Comparison of ENCODE assay signal across 1 fruit fly cellular context in genomic region chr3R:30021559-30022451, dm6.
TF ChIP-seq lines count a peak whose summit lies in the region.

Gene Mgat2 (minus strand): TSS chr3R:30022221.

TF ChIP-seq in whole organism, embryonic, 481 proteins besides CTCF, POLR2A, EP300 and RAD21 (continued from another document and continues in another):
- TF ChIP-seq Hr39 (optimal IDR thresholded peaks at IDR 0.05; lab: Kevin White, UChicago) (no peak), CG6175 (GFP tag; IDR thresholded peaks at IDR 0.05; lab: Robert Waterston, UW) (peak; percentile 82; the same call in 2 of the 3 replicates), inv (GFP tag; IDR thresholded peaks at IDR 0.05; lab: Robert Waterston, UW; ENCODE audit: partially characterized antibody) (peak; percentile 74), Jarid2 (GFP tag; optimal IDR thresholded peaks at IDR 0.05; lab: Kevin White, UChicago) (peak; percentile 87), C15 (GFP tag; IDR thresholded peaks at IDR 0.05; lab: Robert Waterston, UW) (no peak), Spps (tag; optimal IDR thresholded peaks at IDR 0.05; lab: Kevin White, UChicago) (peak; percentile 63), sc (optimal IDR thresholded peaks at IDR 0.05; lab: Kevin White, UChicago) (no peak), sc (GFP tag; optimal IDR thresholded peaks at IDR 0.05; lab: Kevin White, UChicago) (no peak), br (optimal IDR thresholded peaks at IDR 0.05; lab: Kevin White, UChicago) (no peak), CG6654 (GFP tag; optimal IDR thresholded peaks at IDR 0.05; lab: Kevin White, UChicago) (no peak), CG7745 (tag; optimal IDR thresholded peaks at IDR 0.05; lab: Kevin White, UChicago) (peak; percentile 72), Stat92E (GFP tag; optimal IDR thresholded peaks at IDR 0.05; lab: Kevin White, UChicago) (peak in 1 of 3 experiments; percentile 88), CG1529 (GFP tag; optimal IDR thresholded peaks at IDR 0.05; lab: Kevin White, UChicago) (no peak), tgo (GFP tag; IDR thresholded peaks at IDR 0.05; lab: Robert Waterston, UW) (no peak), D19B (GFP tag; optimal IDR thresholded peaks at IDR 0.05; lab: Kevin White, UChicago) (no peak), fd64A (GFP tag; optimal IDR thresholded peaks at IDR 0.05; lab: Kevin White, UChicago) (peak; percentile 67), lola (GFP tag; optimal IDR thresholded peaks at IDR 0.05; lab: Kevin White, UChicago) (peak in 1 of 3 experiments; percentile 8), Rx (GFP tag; IDR thresholded peaks at IDR 0.05; lab: Robert Waterston, UW) (0 out of 2 replicates have a peak, but pooled peaks have one; percentile 20), exex (tag; optimal IDR thresholded peaks at IDR 0.05; lab: Kevin White, UChicago) (no peak), dmrt11E (tag; optimal IDR thresholded peaks at IDR 0.05; lab: Kevin White, UChicago) (peak; percentile 2), tio (GFP tag; optimal IDR thresholded peaks at IDR 0.05; lab: Kevin White, UChicago) (no peak), so (GFP tag; IDR thresholded peaks at IDR 0.05; lab: Robert Waterston, UW) (peak; percentile 34; the same call in 2 of the 3 replicates), gfzf (GFP tag; optimal IDR thresholded peaks at IDR 0.05; lab: Kevin White, UChicago) (no peak), Dref (GFP tag; IDR thresholded peaks at IDR 0.05; lab: Robert Waterston, UW) (peak; percentile 77), Myb (GFP tag; optimal IDR thresholded peaks at IDR 0.05; lab: Kevin White, UChicago) (no peak), CG6854 (GFP tag; optimal IDR thresholded peaks at IDR 0.05; lab: Kevin White, UChicago) (peak; percentile 66), Rfx (GFP tag; IDR thresholded peaks at IDR 0.05; lab: Robert Waterston, UW) (peak; percentile 37; the same call in 1 of the 2 replicates), hth (optimal IDR thresholded peaks at IDR 0.05; lab: Kevin White, UChicago) (no peak), CG17385 (GFP tag; optimal IDR thresholded peaks at IDR 0.05; lab: Kevin White, UChicago) (peak; percentile 20), CG12299 (tag; optimal IDR thresholded peaks at IDR 0.05; lab: Kevin White, UChicago) (no peak), E2f1 (GFP tag; IDR thresholded peaks at IDR 0.05; lab: Robert Waterston, UW) (peak; percentile 49; the same call in 1 of the 2 replicates), CG12104 (GFP tag; optimal IDR thresholded peaks at IDR 0.05; lab: Kevin White, UChicago) (no peak), CG9817 (tag; optimal IDR thresholded peaks at IDR 0.05; lab: Kevin White, UChicago) (no peak), pfk (GFP tag; optimal IDR thresholded peaks at IDR 0.05; lab: Kevin White, UChicago) (peak; percentile 83), Nf-YB (GFP tag; optimal IDR thresholded peaks at IDR 0.05; lab: Kevin White, UChicago) (peak; percentile 57), ems (GFP tag; optimal IDR thresholded peaks at IDR 0.05; lab: Kevin White, UChicago) (peak; percentile 11), Aef1 (GFP tag; IDR thresholded peaks at IDR 0.05; lab: Robert Waterston, UW) (no peak; the same call in 2 of the 3 replicates), onecut (GFP tag; IDR thresholded peaks at IDR 0.05; lab: Robert Waterston, UW) (peak; percentile 94), Fer1 (GFP tag; optimal IDR thresholded peaks at IDR 0.05; lab: Kevin White, UChicago) (peak; percentile 74), CG12071 (GFP tag; optimal IDR thresholded peaks at IDR 0.05; lab: Kevin White, UChicago) (peak; percentile 44), CG10267 (tag; optimal IDR thresholded peaks at IDR 0.05; lab: Kevin White, UChicago) (peak; percentile 44), CG11093 (GFP tag; IDR thresholded peaks at IDR 0.05; lab: Robert Waterston, UW) (no peak), CG16813 (GFP tag; IDR thresholded peaks at IDR 0.05; lab: Robert Waterston, UW; ENCODE audit: partially characterized antibody) (peak; percentile 79), Dll (GFP tag; IDR thresholded peaks at IDR 0.05; lab: Robert Waterston, UW; ENCODE audit: partially characterized antibody) (peak; percentile 96), CG3065 (GFP tag; optimal IDR thresholded peaks at IDR 0.05; lab: Kevin White, UChicago) (no peak), gce (GFP tag; IDR thresholded peaks at IDR 0.05; lab: Robert Waterston, UW) (peak; percentile 31; the same call in 1 of the 3 replicates), Mrtf (GFP tag; IDR thresholded peaks at IDR 0.05; lab: Robert Waterston, UW) (no peak), NfI (GFP tag; optimal IDR thresholded peaks at IDR 0.05; lab: Kevin White, UChicago) (peak; percentile 16), CG8388 (GFP tag; optimal IDR thresholded peaks at IDR 0.05; lab: Kevin White, UChicago) (peak; percentile 10), CG14860 (GFP tag; IDR thresholded peaks at IDR 0.05; lab: Robert Waterston, UW; ENCODE audit: partially characterized antibody) (peak; percentile 71), HLH4C (GFP tag; IDR thresholded peaks at IDR 0.05; lab: Robert Waterston, UW; ENCODE audit: partially characterized antibody) (peak; percentile 80), Med (GFP tag; lab: Kevin White, UChicago) (peak; percentile 89), CG11696 (GFP tag; IDR thresholded peaks at IDR 0.05; lab: Robert Waterston, UW) (0 out of 2 replicates have a peak, but pooled peaks have one; percentile 7), nau (GFP tag; optimal IDR thresholded peaks at IDR 0.05; lab: Kevin White, UChicago) (no peak), tup (GFP tag; optimal IDR thresholded peaks at IDR 0.05; lab: Kevin White, UChicago) (no peak), Pdp1 (GFP tag; optimal IDR thresholded peaks at IDR 0.05; lab: Kevin White, UChicago) (peak in 1 of 2 experiments; percentile 18), dmrt99B (tag; optimal IDR thresholded peaks at IDR 0.05; lab: Kevin White, UChicago) (no peak), H15 (GFP tag; IDR thresholded peaks at IDR 0.05; lab: Robert Waterston, UW) (no peak), CG15269 (tag; optimal IDR thresholded peaks at IDR 0.05; lab: Kevin White, UChicago) (no peak), Hand (GFP tag; optimal IDR thresholded peaks at IDR 0.05; lab: Kevin White, UChicago) (peak; percentile 31), H2.0 (GFP tag; IDR thresholded peaks at IDR 0.05; lab: Robert Waterston, UW) (no peak), gcm (GFP tag; optimal IDR thresholded peaks at IDR 0.05; lab: Kevin White, UChicago) (peak; percentile 97), CG3995 (GFP tag; optimal IDR thresholded peaks at IDR 0.05; lab: Kevin White, UChicago) (peak; percentile 3), Ada2b (GFP tag; IDR thresholded peaks at IDR 0.05; lab: Robert Waterston, UW) (no peak), CG14014 (GFP tag; IDR thresholded peaks at IDR 0.05; lab: Robert Waterston, UW) (no peak), CG30403 (GFP tag; optimal IDR thresholded peaks at IDR 0.05; lab: Kevin White, UChicago) (no peak), CG15601 (tag; optimal IDR thresholded peaks at IDR 0.05; lab: Kevin White, UChicago) (peak; percentile 71), CG11085 (GFP tag; IDR thresholded peaks at IDR 0.05; lab: Robert Waterston, UW) (no peak), twi (tag; optimal IDR thresholded peaks at IDR 0.05; lab: Kevin White, UChicago) (peak; percentile 57), fu2 (GFP tag; optimal IDR thresholded peaks at IDR 0.05; lab: Kevin White, UChicago) (no peak), vnd (GFP tag; IDR thresholded peaks at IDR 0.05; lab: Robert Waterston, UW; ENCODE audit: partially characterized antibody) (peak; percentile 77), mirr (GFP tag; optimal IDR thresholded peaks at IDR 0.05; lab: Kevin White, UChicago) (peak; percentile 74), CG1832 (GFP tag; optimal IDR thresholded peaks at IDR 0.05; lab: Kevin White, UChicago) (peak; percentile 76), Doc2 (GFP tag; IDR thresholded peaks at IDR 0.05; lab: Robert Waterston, UW) (no peak), CG18262 (tag; optimal IDR thresholded peaks at IDR 0.05; lab: Kevin White, UChicago) (peak; percentile 30), Fer2 (tag; optimal IDR thresholded peaks at IDR 0.05; lab: Kevin White, UChicago) (no peak), CG2712 (tag; optimal IDR thresholded peaks at IDR 0.05; lab: Kevin White, UChicago) (peak; percentile 61), pzg (GFP tag; optimal IDR thresholded peaks at IDR 0.05; lab: Kevin White, UChicago) (peak; percentile 24), CG13296 (GFP tag; optimal IDR thresholded peaks at IDR 0.05; lab: Kevin White, UChicago) (peak; percentile 41), dati (GFP tag; IDR thresholded peaks at IDR 0.05; lab: Robert Waterston, UW) (no peak), jigr1 (GFP tag; IDR thresholded peaks at IDR 0.05; lab: Robert Waterston, UW) (no peak), lbe (GFP tag; optimal IDR thresholded peaks at IDR 0.05; lab: Kevin White, UChicago) (peak; percentile 34), CG13287 (GFP tag; IDR thresholded peaks at IDR 0.05; lab: Robert Waterston, UW; ENCODE audit: partially characterized antibody) (peak; percentile 93), seq (GFP tag; IDR thresholded peaks at IDR 0.05; lab: Robert Waterston, UW) (no peak), CG17829 (tag; optimal IDR thresholded peaks at IDR 0.05; lab: Kevin White, UChicago) (peak; percentile 71), CG2120 (GFP tag; optimal IDR thresholded peaks at IDR 0.05; lab: Kevin White, UChicago) (no peak), CG10209 (GFP tag; optimal IDR thresholded peaks at IDR 0.05; lab: Kevin White, UChicago) (no peak), CG32532 (GFP tag; IDR thresholded peaks at IDR 0.05; lab: Robert Waterston, UW) (peak; percentile 21; the same call in 1 of the 2 replicates), CG11504 (tag; optimal IDR thresholded peaks at IDR 0.05; lab: Kevin White, UChicago) (no peak), CG31365 (tag; optimal IDR thresholded peaks at IDR 0.05; lab: Kevin White, UChicago) (peak; percentile 42), B-H2 (GFP tag; optimal IDR thresholded peaks at IDR 0.05; lab: Kevin White, UChicago) (peak; percentile 41), Hr78 (GFP tag; optimal IDR thresholded peaks at IDR 0.05; lab: Kevin White, UChicago) (no peak), ci (GFP tag; IDR thresholded peaks at IDR 0.05; lab: Robert Waterston, UW) (peak; percentile 78), hb (GFP tag; IDR thresholded peaks at IDR 0.05; lab: Robert Waterston, UW; ENCODE audit: partially characterized antibody) (peak; percentile 75), sisA (GFP tag; IDR thresholded peaks at IDR 0.05; lab: Robert Waterston, UW) (no peak), CG13624 (GFP tag; optimal IDR thresholded peaks at IDR 0.05; lab: Kevin White, UChicago) (peak; percentile 11), Xrp1 (GFP tag; IDR thresholded peaks at IDR 0.05; lab: Robert Waterston, UW) (peak; percentile 44), insv (GFP tag; optimal IDR thresholded peaks at IDR 0.05; lab: Kevin White, UChicago) (no peak), danr (GFP tag; IDR thresholded peaks at IDR 0.05; lab: Robert Waterston, UW) (no peak), Nf-YC (tag; optimal IDR thresholded peaks at IDR 0.05; lab: Kevin White, UChicago) (peak; percentile 55), CG2199 (GFP tag; IDR thresholded peaks at IDR 0.05; lab: Robert Waterston, UW) (peak; percentile 74; the same call in 1 of the 3 replicates), gsb-n (tag; optimal IDR thresholded peaks at IDR 0.05; lab: Kevin White, UChicago) (peak; percentile 33), CG15479 (GFP tag; optimal IDR thresholded peaks at IDR 0.05; lab: Kevin White, UChicago) (peak; percentile 59), CG17186 (GFP tag; optimal IDR thresholded peaks at IDR 0.05; lab: Kevin White, UChicago) (peak; percentile 24), zen2 (GFP tag; IDR thresholded peaks at IDR 0.05; lab: Robert Waterston, UW; ENCODE audit: partially characterized antibody) (peak; percentile 90), jumu (GFP tag; optimal IDR thresholded peaks at IDR 0.05; lab: Kevin White, UChicago) (no peak), oc (tag; optimal IDR thresholded peaks at IDR 0.05; lab: Kevin White, UChicago) (peak; percentile 57), Fer3 (tag; optimal IDR thresholded peaks at IDR 0.05; lab: Kevin White, UChicago) (peak; percentile 15), CG1603 (tag; optimal IDR thresholded peaks at IDR 0.05; lab: Kevin White, UChicago) (peak; percentile 44), NFAT (GFP tag; IDR thresholded peaks at IDR 0.05; lab: Robert Waterston, UW) (no peak), CG4424 (GFP tag; optimal IDR thresholded peaks at IDR 0.05; lab: Kevin White, UChicago) (no peak), Mad (GFP tag; optimal IDR thresholded peaks at IDR 0.05; lab: Kevin White, UChicago) (no peak), Hey (tag; optimal IDR thresholded peaks at IDR 0.05; lab: Kevin White, UChicago) (no peak), CG15696 (tag; optimal IDR thresholded peaks at IDR 0.05; lab: Kevin White, UChicago) (no peak), CG10959 (GFP tag; IDR thresholded peaks at IDR 0.05; lab: Robert Waterston, UW) (no peak), ro (GFP tag; IDR thresholded peaks at IDR 0.05; lab: Robert Waterston, UW) (no peak), Ets65A (GFP tag; lab: Kevin White, UChicago) (peak; percentile 87), CG14050 (GFP tag; IDR thresholded peaks at IDR 0.05; lab: Robert Waterston, UW) (no peak), CG2875 (GFP tag; optimal IDR thresholded peaks at IDR 0.05; lab: Kevin White, UChicago) (peak; percentile 14), crp (GFP tag; optimal IDR thresholded peaks at IDR 0.05; lab: Kevin White, UChicago) (peak; percentile 73 to 96), MTF-1 (GFP tag; optimal IDR thresholded peaks at IDR 0.05; lab: Kevin White, UChicago; ENCODE audit: borderline replicate concordance) (peak; percentile 62), MESR4 (GFP tag; optimal IDR thresholded peaks at IDR 0.05; lab: Kevin White, UChicago) (peak; percentile 81), jing (GFP tag; optimal IDR thresholded peaks at IDR 0.05; lab: Kevin White, UChicago) (no peak), CG8944 (GFP tag; optimal IDR thresholded peaks at IDR 0.05; lab: Kevin White, UChicago) (no peak), ham (GFP tag; IDR thresholded peaks at IDR 0.05; lab: Robert Waterston, UW) (no peak), otp (GFP tag; IDR thresholded peaks at IDR 0.05; lab: Robert Waterston, UW) (no peak), cato (GFP tag; optimal IDR thresholded peaks at IDR 0.05; lab: Kevin White, UChicago; ENCODE audit: borderline replicate concordance) (no peak), CG7987 (GFP tag; optimal IDR thresholded peaks at IDR 0.05; lab: Kevin White, UChicago) (peak; percentile 75), CG4282 (GFP tag; optimal IDR thresholded peaks at IDR 0.05; lab: Kevin White, UChicago) (no peak), usp (GFP tag; optimal IDR thresholded peaks at IDR 0.05; lab: Kevin White, UChicago) (no peak), Asciz (GFP tag; optimal IDR thresholded peaks at IDR 0.05; lab: Kevin White, UChicago) (no peak), h (optimal IDR thresholded peaks at IDR 0.05; lab: Kevin White, UChicago) (no peak), YL-1 (GFP tag; optimal IDR thresholded peaks at IDR 0.05; lab: Kevin White, UChicago) (peak; percentile 65)
